Worm (Caenorhabditis elegans) whole organism, midembryonic: Measurements from ENCODE around the gene C18A11.1.

Experiments used
- cog-1 ChIP-seq: sonication (generic microtip); optimal IDR thresholded peaks from 2 replicates; lab custom pipeline; 2016; ENCODE audit warnings: missing genetic modification characterization, missing compliant biosample characterization
- flt-1 ChIP-seq: fragments of 200-800 bp; sonication (Bioruptor generic); IDR thresholded peaks from 2 replicates; pipeline ENCODE4 v1.3.6; 2022; ENCODE audit warnings: missing genetic modification characterization, missing compliant biosample characterization
- klf-2 ChIP-seq: fragments of 200-800 bp; sonication (Bioruptor generic); conservative IDR thresholded peaks from 2 replicates; pipeline ENCODE4 v1.3.6; 2022; ENCODE audit warnings: missing genetic modification reagents, missing genetic modification characterization, missing compliant biosample characterization
- ztf-23 ChIP-seq: fragments of 200-800 bp; sonication (Bioruptor generic); IDR thresholded peaks from 2 replicates; pipeline ENCODE4 v1.3.6; 2022; ENCODE audit warnings: missing genetic modification reagents, missing genetic modification characterization, missing compliant biosample characterization
- ztf-29 ChIP-seq: fragments of 200-800 bp; sonication (Bioruptor generic); IDR thresholded peaks from 2 replicates; pipeline ENCODE4 v1.3.6; 2022; ENCODE audit warnings: missing genetic modification reagents, missing genetic modification characterization, missing compliant biosample characterization

ce11 chrX:8029080-8029479 is 40.0 kb upstream of the C18A11.1 start, which contains the start of gene C34D10.1:
- TF ChIP-seq klf-2 (GFP tag; lab: Robert Waterston, UW), result no peak
- no peak for TF ChIP-seq ztf-29 (GFP tag; lab: Robert Waterston, UW)
- TF ChIP-seq flt-1 (GFP tag; lab: Robert Waterston, UW), result 0 out of 2 replicates have a peak, but pooled peaks have one; percentile 63
- no peak for TF ChIP-seq ztf-23 (GFP tag; lab: Robert Waterston, UW)
- peak; percentile 22 for TF ChIP-seq cog-1 (tag; lab: Kevin White, UChicago)
